Fruit fly (Drosophila melanogaster): ENCODE results near the gene Or85d.

The Or85d gene

dm6 chr3R:8563774-8564173, 11.4 kb downstream of the Or85d start, which contains the start of gene Cenp-C (continued):
- TF ChIP-seq CG12659 (GFP tag; optimal IDR thresholded peaks at IDR 0.05) (peak; percentile 69), ab (GFP tag; optimal IDR thresholded peaks at IDR 0.05) (no peak), CG3995 (GFP tag; optimal IDR thresholded peaks at IDR 0.05) (no peak), Mad (GFP tag; optimal IDR thresholded peaks at IDR 0.05) (no peak), Sin3A (optimal IDR thresholded peaks at IDR 0.05) (peak; percentile 84), chm (GFP tag; IDR thresholded peaks at IDR 0.05) (no peak), NC2β (GFP tag; optimal IDR thresholded peaks at IDR 0.05) (peak; percentile 42), CG18764 (GFP tag; optimal IDR thresholded peaks at IDR 0.05) (no peak), Scr (GFP tag; IDR thresholded peaks at IDR 0.05; ENCODE audit: partially characterized antibody) (peak; percentile 49; the same call in 1 of the 2 replicates), CG12104 (GFP tag; optimal IDR thresholded peaks at IDR 0.05) (no peak), nerfin-2 (GFP tag; IDR thresholded peaks at IDR 0.05; ENCODE audit: partially characterized antibody) (no peak), CG6654 (GFP tag; optimal IDR thresholded peaks at IDR 0.05) (no peak), CG6765 (GFP tag; optimal IDR thresholded peaks at IDR 0.05) (no peak), ham (GFP tag; IDR thresholded peaks at IDR 0.05) (no peak), cato (GFP tag; optimal IDR thresholded peaks at IDR 0.05; ENCODE audit: borderline replicate concordance) (no peak), CG9727 (GFP tag; optimal IDR thresholded peaks at IDR 0.05) (no peak), Mrtf (GFP tag; IDR thresholded peaks at IDR 0.05) (no peak), bigmax (GFP tag; optimal IDR thresholded peaks at IDR 0.05) (no peak), CG31441 (GFP tag; IDR thresholded peaks at IDR 0.05) (no peak), pita (GFP tag; optimal IDR thresholded peaks at IDR 0.05) (no peak), Xbp1 (GFP tag; optimal IDR thresholded peaks at IDR 0.05) (peak; percentile 60), Sox100B (GFP tag; optimal IDR thresholded peaks at IDR 0.05) (no peak), H15 (GFP tag; IDR thresholded peaks at IDR 0.05) (no peak), tx (GFP tag; optimal IDR thresholded peaks at IDR 0.05) (peak; percentile 18), CG12071 (GFP tag; optimal IDR thresholded peaks at IDR 0.05) (no peak), E2f1 (GFP tag; IDR thresholded peaks at IDR 0.05) (no peak), MBD-R2 (GFP tag; IDR thresholded peaks at IDR 0.05) (peak; percentile 80), slou (GFP tag; optimal IDR thresholded peaks at IDR 0.05) (no peak), D19B (GFP tag; optimal IDR thresholded peaks at IDR 0.05) (no peak), lab (GFP tag; optimal IDR thresholded peaks at IDR 0.05) (no peak), CG12236 (GFP tag; optimal IDR thresholded peaks at IDR 0.05) (no peak), eyg (GFP tag; optimal IDR thresholded peaks at IDR 0.05) (no peak), Mes4 (GFP tag; optimal IDR thresholded peaks at IDR 0.05) (peak; percentile 22), CG14667 (GFP tag; IDR thresholded peaks at IDR 0.05) (no peak), GATAe (GFP tag; conservative IDR thresholded peaks at IDR 0.05) (no peak), gem (tag; optimal IDR thresholded peaks at IDR 0.05) (no peak), Poxn (GFP tag; IDR thresholded peaks at IDR 0.05) (no peak), emc (GFP tag; optimal IDR thresholded peaks at IDR 0.05) (no peak), CG15011 (GFP tag; optimal IDR thresholded peaks at IDR 0.05) (no peak), toy (GFP tag; IDR thresholded peaks at IDR 0.05) (no peak), salm (tag; optimal IDR thresholded peaks at IDR 0.05) (no peak), Kr (GFP tag; optimal IDR thresholded peaks at IDR 0.05) (no peak), Stat92E (GFP tag; optimal IDR thresholded peaks at IDR 0.05) (no peak), fru (optimal IDR thresholded peaks at IDR 0.05) (no peak), CG6791 (GFP tag; IDR thresholded peaks at IDR 0.05; ENCODE audit: partially characterized antibody) (no peak), bcd (GFP tag; optimal IDR thresholded peaks at IDR 0.05) (peak; percentile 17), bab2 (GFP tag; optimal IDR thresholded peaks at IDR 0.05) (peak; percentile 33), ttk (GFP tag; IDR thresholded peaks at IDR 0.05) (no peak), unc-4 (GFP tag; IDR thresholded peaks at IDR 0.05; ENCODE audit: partially characterized antibody) (no peak), CG30020 (tag; optimal IDR thresholded peaks at IDR 0.05) (peak; percentile 25), da (GFP tag; optimal IDR thresholded peaks at IDR 0.05) (no peak), CG9932 (GFP tag; IDR thresholded peaks at IDR 0.05) (peak; percentile 51), chn (GFP tag; optimal IDR thresholded peaks at IDR 0.05) (peak; percentile 24)

Data from whole organism, embryonic.